Fruit fly (Drosophila melanogaster) whole organism, prepupa: Measurements from ENCODE around the gene tow.

Source experiments
- Blimp-1 ChIP-seq: fragments of 200-800 bp; sonication (Bioruptor generic); optimal IDR thresholded peaks from 3 replicates; lab custom pipeline; 2017; ENCODE audit warnings: missing biosample characterization, missing genetic modification characterization, mild to moderate bottlenecking, moderate library complexity, missing genetic modification reagents
- CG10631 ChIP-seq: fragments of 200-800 bp; sonication (Bioruptor generic); optimal IDR thresholded peaks from 2 replicates; lab custom pipeline; 2016; ENCODE audit warnings: missing biosample characterization, missing genetic modification characterization
- CG10669 ChIP-seq: fragments of 200-800 bp; sonication (Bioruptor generic); optimal IDR thresholded peaks from 3 replicates; lab custom pipeline; 2018; ENCODE audit warnings: missing biosample characterization, mild to moderate bottlenecking, missing genetic modification characterization, moderate library complexity
- CG11294 ChIP-seq: fragments of 200-800 bp; sonication (Bioruptor generic); IDR thresholded peaks from 2 replicates; pipeline ENCODE4 v1.3.6; 2022; ENCODE audit warnings: missing biosample characterization, missing genetic modification characterization
- CG11762 ChIP-seq: fragments of 200-800 bp; sonication (Bioruptor generic); optimal IDR thresholded peaks from 3 replicates; lab custom pipeline; 2016; ENCODE audit warnings: missing biosample characterization, missing genetic modification characterization; ENCODE audit not compliant: insufficient read depth
- CG11902 ChIP-seq: fragments of 200-800 bp; sonication (Bioruptor generic); optimal IDR thresholded peaks from 3 replicates; lab custom pipeline; 2016; ENCODE audit warnings: missing biosample characterization, missing genetic modification characterization
- CG1621 ChIP-seq: fragments of 200-800 bp; sonication (Bioruptor generic); optimal IDR thresholded peaks from 3 replicates; lab custom pipeline; 2018; ENCODE audit warnings: missing biosample characterization, mild to moderate bottlenecking, missing genetic modification characterization
- CG16779 ChIP-seq: fragments of 200-800 bp; sonication (Bioruptor generic); optimal IDR thresholded peaks from 3 replicates; lab custom pipeline; 2017; ENCODE audit warnings: missing biosample characterization, mild to moderate bottlenecking, missing genetic modification characterization
- CG31627 ChIP-seq: fragments of 200-800 bp; sonication (Bioruptor generic); optimal IDR thresholded peaks from 3 replicates; lab custom pipeline; 2016; ENCODE audit warnings: missing biosample characterization, missing genetic modification characterization
- CG32006 ChIP-seq: fragments of 200-800 bp; sonication (Bioruptor generic); optimal IDR thresholded peaks from 3 replicates; lab custom pipeline; 2017; ENCODE audit warnings: missing biosample characterization, mild to moderate bottlenecking, missing genetic modification characterization
- CG34406 ChIP-seq: fragments of 200-800 bp; sonication (Bioruptor generic); optimal IDR thresholded peaks from 3 replicates; lab custom pipeline; 2016; ENCODE audit warnings: missing biosample characterization, missing genetic modification characterization
- CG3919 ChIP-seq: fragments of 200-800 bp; sonication (Bioruptor generic); optimal IDR thresholded peaks from 3 replicates; lab custom pipeline; 2016; ENCODE audit warnings: missing biosample characterization, missing genetic modification characterization
- CG4318 ChIP-seq: fragments of 200-800 bp; sonication (Bioruptor generic); optimal IDR thresholded peaks from 3 replicates; lab custom pipeline; 2017; ENCODE audit warnings: missing biosample characterization, mild to moderate bottlenecking, missing genetic modification characterization
- CG6163 ChIP-seq: fragments of 200-800 bp; sonication (Bioruptor generic); IDR thresholded peaks from 3 replicates; pipeline ENCODE4 v1.3.6; 2022; ENCODE audit warnings: missing biosample characterization, missing genetic modification characterization
- CG6276 ChIP-seq: fragments of 200-800 bp; sonication (Bioruptor generic); optimal IDR thresholded peaks from 2 replicates; lab custom pipeline; 2017; ENCODE audit warnings: missing biosample characterization, mild to moderate bottlenecking, missing genetic modification characterization
- CG6792 ChIP-seq: fragments of 200-800 bp; sonication (Bioruptor generic); optimal IDR thresholded peaks from 3 replicates; lab custom pipeline; 2016; ENCODE audit warnings: missing biosample characterization, missing genetic modification characterization
- CG6854 ChIP-seq: fragments of 200-800 bp; sonication (Bioruptor generic); optimal IDR thresholded peaks from 2 replicates; lab custom pipeline; 2017; ENCODE audit warnings: missing biosample characterization, mild to moderate bottlenecking, missing genetic modification characterization
- CG7368 ChIP-seq: fragments of 200-800 bp; sonication (Bioruptor generic); optimal IDR thresholded peaks from 3 replicates; lab custom pipeline; 2016; ENCODE audit warnings: missing biosample characterization, missing genetic modification characterization
- CG8119 ChIP-seq: fragments of 200-800 bp; sonication (Bioruptor generic); IDR thresholded peaks from 3 replicates; pipeline ENCODE4 v1.3.6; 2022; ENCODE audit warnings: missing biosample characterization, missing genetic modification characterization
- CG8319 ChIP-seq: fragments of 200-800 bp; sonication (Bioruptor generic); optimal IDR thresholded peaks from 3 replicates; lab custom pipeline; 2016; ENCODE audit warnings: missing biosample characterization, missing genetic modification characterization
- CG8632 ChIP-seq: fragments of 200-800 bp; sonication (Bioruptor generic); optimal IDR thresholded peaks from 3 replicates; lab custom pipeline; 2016; ENCODE audit warnings: missing biosample characterization, missing genetic modification characterization
- CG9139 ChIP-seq: fragments of 200-800 bp; sonication (Bioruptor generic); optimal IDR thresholded peaks from 3 replicates; lab custom pipeline; 2017; ENCODE audit warnings: missing biosample characterization, mild to moderate bottlenecking, missing genetic modification characterization
- Eip75B ChIP-seq: fragments of 200-800 bp; sonication (Bioruptor generic); optimal IDR thresholded peaks from 3 replicates; lab custom pipeline; 2016; ENCODE audit warnings: missing biosample characterization, missing genetic modification characterization
- Eip93F ChIP-seq: fragments of 200-800 bp; sonication (Bioruptor generic); optimal IDR thresholded peaks from 2 replicates; lab custom pipeline; 2016; ENCODE audit warnings: missing biosample characterization, mild to moderate bottlenecking, missing genetic modification characterization
- Ets21C ChIP-seq: fragments of 200-800 bp; sonication (Bioruptor generic); optimal IDR thresholded peaks from 3 replicates; lab custom pipeline; 2016; ENCODE audit warnings: missing biosample characterization, missing genetic modification characterization
- Gug ChIP-seq: fragments of 200-800 bp; sonication (Bioruptor generic); IDR thresholded peaks from 2 replicates; pipeline ENCODE4 v1.3.6; 2022; ENCODE audit warnings: missing biosample characterization, missing genetic modification characterization
- Hr38 ChIP-seq: sonication (Bioruptor generic); optimal IDR thresholded peaks from 2 replicates; lab custom pipeline; 2016; ENCODE audit warnings: missing biosample characterization, missing genetic modification characterization
- Hr39 ChIP-seq: fragments of 200-800 bp; sonication (Bioruptor generic); optimal IDR thresholded peaks from 2 replicates; lab custom pipeline; 2016; ENCODE audit warnings: missing biosample characterization, missing genetic modification characterization
- Hr4 ChIP-seq: fragments of 200-800 bp; sonication (Bioruptor generic); optimal IDR thresholded peaks from 3 replicates; lab custom pipeline; 2016; ENCODE audit warnings: missing biosample characterization, missing genetic modification characterization
- Met ChIP-seq: fragments of 200-800 bp; sonication (Bioruptor generic); optimal IDR thresholded peaks from 3 replicates; lab custom pipeline; 2016; ENCODE audit warnings: missing biosample characterization, missing genetic modification characterization
- OdsH ChIP-seq: fragments of 200-800 bp; sonication (Bioruptor generic); optimal IDR thresholded peaks from 3 replicates; lab custom pipeline; 2016; ENCODE audit warnings: missing biosample characterization, missing genetic modification characterization
- Smox ChIP-seq: fragments of 200-800 bp; sonication (Bioruptor generic); optimal IDR thresholded peaks from 3 replicates; lab custom pipeline; 2016; ENCODE audit warnings: missing biosample characterization, missing genetic modification characterization
- Sox102F ChIP-seq: fragments of 200-800 bp; sonication (Bioruptor generic); optimal IDR thresholded peaks from 2 replicates; lab custom pipeline; 2016; ENCODE audit warnings: missing biosample characterization, mild to moderate bottlenecking, missing genetic modification characterization
- Sox14 ChIP-seq: fragments of 200-800 bp; sonication (Bioruptor generic); optimal IDR thresholded peaks from 3 replicates; lab custom pipeline; 2016; ENCODE audit warnings: missing biosample characterization, missing genetic modification characterization
- achi ChIP-seq: fragments of 200-800 bp; sonication (Bioruptor generic); optimal IDR thresholded peaks from 3 replicates; lab custom pipeline; 2016; ENCODE audit warnings: missing biosample characterization, missing genetic modification characterization
- acj6 ChIP-seq: fragments of 200-800 bp; sonication (Bioruptor generic); optimal IDR thresholded peaks from 3 replicates; lab custom pipeline; 2016; ENCODE audit warnings: missing biosample characterization, missing genetic modification characterization
- cyc ChIP-seq: fragments of 200-800 bp; sonication (Bioruptor generic); optimal IDR thresholded peaks from 3 replicates; lab custom pipeline; 2016; ENCODE audit warnings: missing biosample characterization, missing genetic modification characterization
- dac ChIP-seq: fragments of 200-800 bp; sonication (Bioruptor generic); optimal IDR thresholded peaks from 2 replicates; lab custom pipeline; 2017; ENCODE audit warnings: missing biosample characterization, mild to moderate bottlenecking, missing genetic modification characterization
- dsx ChIP-seq: fragments of 200-800 bp; optimal IDR thresholded peaks from 3 replicates; lab custom pipeline; 2019; ENCODE audit warnings: missing biosample characterization, mild to moderate bottlenecking, missing genetic modification characterization, moderate library complexity; ENCODE audit not compliant: poor library complexity, severe bottlenecking
- esn ChIP-seq: fragments of 200-800 bp; sonication (Bioruptor generic); optimal IDR thresholded peaks from 2 replicates; lab custom pipeline; 2016; ENCODE audit warnings: missing biosample characterization, mild to moderate bottlenecking, missing genetic modification characterization, moderate library complexity
- fd59A ChIP-seq: fragments of 200-800 bp; sonication (Bioruptor generic); optimal IDR thresholded peaks from 2 replicates; lab custom pipeline; 2017; ENCODE audit warnings: missing biosample characterization, mild to moderate bottlenecking, missing genetic modification characterization, missing genetic modification reagents
- fd85E ChIP-seq: fragments of 200-800 bp; sonication (Bioruptor generic); optimal IDR thresholded peaks from 3 replicates; lab custom pipeline; 2016; ENCODE audit warnings: missing biosample characterization, missing genetic modification characterization
- fkh ChIP-seq: fragments of 200-800 bp; sonication (Bioruptor generic); optimal IDR thresholded peaks from 3 replicates; lab custom pipeline; 2017; ENCODE audit warnings: missing biosample characterization, mild to moderate bottlenecking, missing genetic modification characterization, moderate library complexity
- lz ChIP-seq: fragments of 200-800 bp; sonication (Bioruptor generic); optimal IDR thresholded peaks from 3 replicates; lab custom pipeline; 2016; ENCODE audit warnings: missing biosample characterization, missing genetic modification characterization
- net ChIP-seq: fragments of 200-800 bp; sonication (Bioruptor generic); optimal IDR thresholded peaks from 3 replicates; lab custom pipeline; 2016; ENCODE audit warnings: missing biosample characterization, missing genetic modification characterization
- pdm3 ChIP-seq: fragments of 200-800 bp; sonication (Bioruptor generic); optimal IDR thresholded peaks from 3 replicates; lab custom pipeline; 2016; ENCODE audit warnings: missing biosample characterization, missing genetic modification characterization
- salr ChIP-seq, 2 experiments: fragments of 200-800 bp; sonication (Bioruptor generic); optimal IDR thresholded peaks; 3 replicates each; lab custom pipeline; 2016 to 2018; ENCODE audit warnings: missing biosample characterization in 2 of 2, missing genetic modification characterization in 2 of 2, mild to moderate bottlenecking in 1 of 2
- spab ChIP-seq: fragments of 200-800 bp; sonication (Bioruptor generic); optimal IDR thresholded peaks from 2 replicates; lab custom pipeline; 2017; ENCODE audit warnings: missing biosample characterization, mild to moderate bottlenecking, missing genetic modification characterization, missing genetic modification reagents
- svp ChIP-seq: fragments of 200-800 bp; sonication (Bioruptor generic); peaks from one replicate; lab custom pipeline; 2016; ENCODE audit warnings: missing biosample characterization, missing genetic modification characterization
- vri ChIP-seq: fragments of 200-800 bp; sonication (Bioruptor generic); optimal IDR thresholded peaks from 3 replicates; lab custom pipeline; 2016; ENCODE audit warnings: missing biosample characterization, mild to moderate bottlenecking, missing genetic modification characterization

Gene tow

dm6 chr3L:6955254-6956229, 12.9 kb downstream of the tow start, which contains the start of the genes CG10077 and CG9948:
Gene CG10077, minus strand, starts transcription at chr3L:6955904.
Gene CG9948, plus strand, starts transcription at chr3L:6955991.
- TF ChIP-seq Eip75B (GFP tag; lab: Kevin White, UChicago): peak; percentile 85
- TF ChIP-seq Sox14 (GFP tag; lab: Kevin White, UChicago): peak; percentile 87
- peak; percentile 89 for TF ChIP-seq Smox (GFP tag; lab: Kevin White, UChicago)
- TF ChIP-seq cyc (GFP tag; lab: Kevin White, UChicago): peak; percentile 85
- peak; percentile 91 for TF ChIP-seq CG3919 (GFP tag; lab: Kevin White, UChicago)
- peak; percentile 92 for TF ChIP-seq OdsH (GFP tag; lab: Kevin White, UChicago)
- peak; percentile 93 for TF ChIP-seq esn (GFP tag; lab: Kevin White, UChicago)
- TF ChIP-seq Hr39: peak; percentile 83
- TF ChIP-seq lz (GFP tag; lab: Kevin White, UChicago): peak; percentile 90
- peak; percentile 90 for TF ChIP-seq achi (GFP tag; lab: Kevin White, UChicago)
- peak; percentile 75 for TF ChIP-seq CG8319 (GFP tag; lab: Kevin White, UChicago)
- TF ChIP-seq salr (GFP tag; optimal IDR thresholded peaks at IDR 0.05; lab: Kevin White, UChicago): peak in 1 of 2 experiments; percentile 74
- TF ChIP-seq vri: peak; percentile 80
- TF ChIP-seq net (GFP tag; lab: Kevin White, UChicago): peak; percentile 85
- TF ChIP-seq CG10631: peak; percentile 87
- peak; percentile 83 for TF ChIP-seq CG11762
- peak; percentile 75 for TF ChIP-seq CG6854 (GFP tag; lab: Kevin White, UChicago)
- peak; percentile 82 for TF ChIP-seq CG7368 (GFP tag; lab: Kevin White, UChicago)
- peak; percentile 82 for TF ChIP-seq Gug (GFP tag; lab: Robert Waterston, UW)
- no peak for TF ChIP-seq fd85E (GFP tag; lab: Kevin White, UChicago)
- TF ChIP-seq Hr38: no peak
- TF ChIP-seq CG31627 (GFP tag; lab: Kevin White, UChicago): peak; percentile 88
- TF ChIP-seq Eip93F: peak; percentile 86
- TF ChIP-seq fkh (GFP tag; lab: Kevin White, UChicago): peak; percentile 93
- TF ChIP-seq acj6 (GFP tag; lab: Kevin White, UChicago): peak; percentile 93
- peak; percentile 51 for TF ChIP-seq dac (GFP tag; lab: Kevin White, UChicago)
- TF ChIP-seq pdm3: peak; percentile 90
- TF ChIP-seq CG1621 (tag; lab: Kevin White, UChicago): peak; percentile 87
- TF ChIP-seq CG10669: peak; percentile 88
- peak; percentile 88 for TF ChIP-seq CG6792 (GFP tag; lab: Kevin White, UChicago)
- peak; percentile 91 for TF ChIP-seq CG6163 (GFP tag; lab: Robert Waterston, UW)
- no peak for TF ChIP-seq CG16779
- peak; percentile 67 for TF ChIP-seq Blimp-1 (GFP tag; lab: Kevin White, UChicago)
- TF ChIP-seq spab: no peak
- TF ChIP-seq svp (GFP tag; lab: Kevin White, UChicago): peak; percentile 94
- TF ChIP-seq CG34406 (GFP tag; lab: Kevin White, UChicago): peak; percentile 86
- peak; percentile 85 for TF ChIP-seq CG11294 (GFP tag; lab: Robert Waterston, UW)
- peak; percentile 81 for TF ChIP-seq Ets21C (GFP tag; lab: Kevin White, UChicago)
- TF ChIP-seq CG4318 (GFP tag; lab: Kevin White, UChicago): no peak
- peak; percentile 90 for TF ChIP-seq Sox102F (GFP tag; lab: Kevin White, UChicago)
- TF ChIP-seq CG32006 (GFP tag; lab: Kevin White, UChicago): peak; percentile 87
- TF ChIP-seq CG8632: peak; percentile 89
- peak; percentile 69 for TF ChIP-seq CG9139 (GFP tag; lab: Kevin White, UChicago)
- TF ChIP-seq CG6276 (GFP tag; lab: Kevin White, UChicago): no peak
- peak; percentile 94 for TF ChIP-seq CG8119 (GFP tag; lab: Robert Waterston, UW)
- peak; percentile 85 for TF ChIP-seq dsx (GFP tag; lab: Kevin White, UChicago)
- peak; percentile 90 for TF ChIP-seq Met (GFP tag; lab: Kevin White, UChicago)
- TF ChIP-seq fd59A: peak; percentile 83
- peak; percentile 76 for TF ChIP-seq CG11902 (GFP tag; lab: Kevin White, UChicago)
- TF ChIP-seq Hr4: peak; percentile 92
